Fruit fly (Drosophila melanogaster) whole organism, prepupa: Measurements from ENCODE around the gene CNMaR.

ENCODE experiments used
- CG6163 ChIP-seq: fragments of 200-800 bp; sonication (Bioruptor generic); IDR thresholded peaks from 3 replicates; pipeline ENCODE4 v1.3.6; 2022; ENCODE audit warnings: missing biosample characterization, missing genetic modification characterization
- CG6854 ChIP-seq: fragments of 200-800 bp; sonication (Bioruptor generic); optimal IDR thresholded peaks from 2 replicates; lab custom pipeline; 2017; ENCODE audit warnings: missing biosample characterization, mild to moderate bottlenecking, missing genetic modification characterization
- CG8119 ChIP-seq: fragments of 200-800 bp; sonication (Bioruptor generic); IDR thresholded peaks from 3 replicates; pipeline ENCODE4 v1.3.6; 2022; ENCODE audit warnings: missing biosample characterization, missing genetic modification characterization
- CG8319 ChIP-seq: fragments of 200-800 bp; sonication (Bioruptor generic); optimal IDR thresholded peaks from 3 replicates; lab custom pipeline; 2016; ENCODE audit warnings: missing biosample characterization, missing genetic modification characterization
- Ets21C ChIP-seq: fragments of 200-800 bp; sonication (Bioruptor generic); optimal IDR thresholded peaks from 3 replicates; lab custom pipeline; 2016; ENCODE audit warnings: missing biosample characterization, missing genetic modification characterization
- Hr4 ChIP-seq: fragments of 200-800 bp; sonication (Bioruptor generic); optimal IDR thresholded peaks from 3 replicates; lab custom pipeline; 2016; ENCODE audit warnings: missing biosample characterization, missing genetic modification characterization
- Sox102F ChIP-seq: fragments of 200-800 bp; sonication (Bioruptor generic); optimal IDR thresholded peaks from 2 replicates; lab custom pipeline; 2016; ENCODE audit warnings: missing biosample characterization, mild to moderate bottlenecking, missing genetic modification characterization
- Sox15 ChIP-seq: fragments of 200-800 bp; sonication (Bioruptor generic); optimal IDR thresholded peaks from 3 replicates; lab custom pipeline; 2016; ENCODE audit warnings: missing biosample characterization, missing genetic modification characterization
- net ChIP-seq: fragments of 200-800 bp; sonication (Bioruptor generic); optimal IDR thresholded peaks from 3 replicates; lab custom pipeline; 2016; ENCODE audit warnings: missing biosample characterization, missing genetic modification characterization
- salr ChIP-seq, 2 experiments: fragments of 200-800 bp; sonication (Bioruptor generic); optimal IDR thresholded peaks; 3 replicates each; lab custom pipeline; 2016 to 2018; ENCODE audit warnings: missing biosample characterization in 2 of 2, missing genetic modification characterization in 2 of 2, mild to moderate bottlenecking in 1 of 2

- TF ChIP-seq CG8319 (GFP tag; lab: Kevin White, UChicago), result no peak
- no peak for TF ChIP-seq CG6163
- no peak for TF ChIP-seq Sox15 (GFP tag; lab: Kevin White, UChicago)
- no peak for TF ChIP-seq CG6854 (GFP tag; lab: Kevin White, UChicago)
- no peak for TF ChIP-seq salr (GFP tag; optimal IDR thresholded peaks at IDR 0.05; lab: Kevin White, UChicago)
- TF ChIP-seq CG8119 (GFP tag; lab: Robert Waterston, UW), result no peak
- no peak for TF ChIP-seq net (GFP tag; lab: Kevin White, UChicago)
- no peak for TF ChIP-seq Sox102F (GFP tag; lab: Kevin White, UChicago)
- no peak for TF ChIP-seq Hr4 (GFP tag; lab: Kevin White, UChicago)
- TF ChIP-seq Ets21C (GFP tag; lab: Kevin White, UChicago), result no peak
Measured at dm6 chr3L:9684871-9685270, 41.0 kb downstream of the CNMaR start, which contains the start of gene CG16719.
